Worm (Caenorhabditis elegans) whole organism, L4 larva: ENCODE measurements around the gene F29B9.7.
A peak's percentile ranks its signal among the peaks of the same experiment; 100 is the strongest.

ENCODE experiments used
- D1046.2 ChIP-seq: fragments of 200-800 bp; sonication (Bioruptor generic); IDR thresholded peaks from 2 replicates; pipeline ENCODE4 v1.3.6; 2022; ENCODE audit warnings: missing genetic modification characterization, missing compliant biosample characterization
- F37D6.2 ChIP-seq: sonication (generic microtip); optimal IDR thresholded peaks from 2 replicates; lab custom pipeline; 2016; ENCODE audit warnings: mild to moderate bottlenecking, missing genetic modification characterization, missing compliant biosample characterization
- F44E2.7 ChIP-seq: fragments of 200-800 bp; sonication (Bioruptor generic); IDR thresholded peaks from 2 replicates; pipeline ENCODE4 v2.1.2; 2022; ENCODE audit warnings: missing genetic modification characterization, missing compliant biosample characterization
- F49E8.2 ChIP-seq: sonication (generic microtip); optimal IDR thresholded peaks from 2 replicates; lab custom pipeline; 2016; ENCODE audit warnings: missing compliant biosample characterization, mild to moderate bottlenecking, missing genetic modification characterization, borderline replicate concordance
- R02D3.7 ChIP-seq: fragments of 150-350 bp; sonication (generic microtip); optimal IDR thresholded peaks from 3 replicates; lab custom pipeline; 2014; ENCODE audit warnings: missing biosample characterization, missing genetic modification characterization
- T20F7.1 ChIP-seq: fragments of 200-800 bp; sonication (Bioruptor generic); optimal IDR thresholded peaks from 2 replicates; lab custom pipeline; 2018; ENCODE audit warnings: mild to moderate bottlenecking, missing genetic modification characterization, missing compliant biosample characterization
- T26A8.4 ChIP-seq: fragments of 200-800 bp; sonication (Bioruptor generic); IDR thresholded peaks from 2 replicates; pipeline ENCODE4 v1.3.6; 2022; ENCODE audit warnings: missing genetic modification characterization, missing compliant biosample characterization
- Y105C5A.15 ChIP-seq: fragments of 200-800 bp; sonication (Bioruptor generic); IDR thresholded peaks from 2 replicates; pipeline ENCODE4 v1.3.6; 2022; ENCODE audit warnings: missing genetic modification characterization, missing compliant biosample characterization
- Y48G9A.11 ChIP-seq: fragments of 200-800 bp; sonication (Bioruptor generic); IDR thresholded peaks from 2 replicates; pipeline ENCODE4 v1.3.6; 2022; ENCODE audit warnings: missing genetic modification reagents, missing genetic modification characterization, missing compliant biosample characterization
- Y5F2A.4 ChIP-seq: fragments of 200-800 bp; sonication (Bioruptor generic); optimal IDR thresholded peaks from 2 replicates; lab custom pipeline; 2018; ENCODE audit warnings: mild to moderate bottlenecking, missing genetic modification characterization, missing compliant biosample characterization
- Y75B8A.6 ChIP-seq: fragments of 200-800 bp; sonication (Bioruptor generic); IDR thresholded peaks from 2 replicates; pipeline ENCODE4 v1.3.6; 2022; ENCODE audit warnings: missing genetic modification reagents, missing genetic modification characterization, missing compliant biosample characterization
- ZK546.5 ChIP-seq, 2 experiments: sonication (generic microtip); optimal IDR thresholded peaks; 2 replicates each; lab custom pipeline; 2017; ENCODE audit warnings: missing biosample characterization in 2 of 2, missing genetic modification characterization in 2 of 2
- aha-1 ChIP-seq: fragments of 150-350 bp; peaks from one replicate; lab custom pipeline; 2014; ENCODE audit warnings: missing biosample characterization, missing genetic modification characterization
- ama-1 ChIP-seq: fragments of 150-350 bp; optimal IDR thresholded peaks from 2 replicates; lab custom pipeline; 2014; ENCODE audit warnings: inconsistent platforms, mixed read lengths
- arid-1 ChIP-seq: fragments of 200-800 bp; sonication (Bioruptor generic); conservative IDR thresholded peaks from 2 replicates; pipeline ENCODE4 v1.3.6; 2022; ENCODE audit warnings: missing genetic modification reagents, missing genetic modification characterization, missing compliant biosample characterization
- attf-4 ChIP-seq: sonication (generic microtip); optimal IDR thresholded peaks from 3 replicates; lab custom pipeline; 2017; ENCODE audit warnings: missing biosample characterization, missing genetic modification characterization
- daf-16 ChIP-seq, 3 experiments: sonication (generic microtip); optimal IDR thresholded peaks; 2 replicates each; lab custom pipeline; 2016 to 2017; ENCODE audit warnings: missing genetic modification characterization in 3 of 3, missing genetic modification reagents in 3 of 3, mild to moderate bottlenecking in 2 of 3, missing compliant biosample characterization in 2 of 3, missing biosample characterization in 1 of 3, moderate library complexity in 1 of 3
- dmd-8 ChIP-seq: fragments of 200-800 bp; sonication (Bioruptor generic); IDR thresholded peaks from 2 replicates; pipeline ENCODE4 v1.3.6; 2022; ENCODE audit warnings: missing genetic modification characterization, missing compliant biosample characterization
- dmd-9 ChIP-seq: fragments of 200-800 bp; sonication (Bioruptor generic); IDR thresholded peaks from 2 replicates; pipeline ENCODE4 v1.3.6; 2022; ENCODE audit warnings: missing genetic modification reagents, missing genetic modification characterization, missing compliant biosample characterization
- duxl-1 ChIP-seq: sonication (generic microtip); optimal IDR thresholded peaks from 2 replicates; lab custom pipeline; 2016; ENCODE audit warnings: mild to moderate bottlenecking, missing genetic modification characterization, moderate library complexity, missing compliant biosample characterization; ENCODE audit not compliant: poor library complexity
- egl-27 ChIP-seq: sonication (generic microtip); optimal IDR thresholded peaks from 3 replicates; lab custom pipeline; 2017; ENCODE audit warnings: missing biosample characterization, missing genetic modification reagents, missing genetic modification characterization
- egl-43 ChIP-seq: fragments of 200-800 bp; sonication (Bioruptor generic); IDR thresholded peaks from 2 replicates; pipeline ENCODE4 v1.3.6; 2022; ENCODE audit warnings: missing genetic modification reagents, missing genetic modification characterization, missing compliant biosample characterization
- fos-1 ChIP-seq: fragments of 150-350 bp; optimal IDR thresholded peaks from 2 replicates; lab custom pipeline; 2014; ENCODE audit warnings: missing biosample characterization, missing genetic modification characterization
- gei-8 ChIP-seq: fragments of 200-800 bp; sonication (Bioruptor generic); optimal IDR thresholded peaks from 2 replicates; lab custom pipeline; 2018; ENCODE audit warnings: mild to moderate bottlenecking, missing genetic modification characterization, missing compliant biosample characterization
- hif-1 ChIP-seq, 2 experiments: sonication (generic microtip); optimal IDR thresholded peaks; 2 replicates each; lab custom pipeline; 2016 to 2017; ENCODE audit warnings: missing compliant biosample characterization in 2 of 2, missing genetic modification characterization in 2 of 2, missing genetic modification reagents in 2 of 2, missing genotype in 2 of 2, mild to moderate bottlenecking in 1 of 2
- hmg-1.1 ChIP-seq: fragments of 200-800 bp; sonication (Bioruptor generic); IDR thresholded peaks from 2 replicates; pipeline ENCODE4 v1.3.6; 2022; ENCODE audit warnings: missing genetic modification reagents, missing genetic modification characterization, missing compliant biosample characterization
- jun-1 ChIP-seq: fragments of 150-350 bp; optimal IDR thresholded peaks from 2 replicates; lab custom pipeline; 2014; ENCODE audit warnings: missing biosample characterization, missing genetic modification reagents, missing genetic modification characterization
- lim-7 ChIP-seq: fragments of 200-800 bp; sonication (Bioruptor generic); IDR thresholded peaks from 2 replicates; pipeline ENCODE4 v1.3.6; 2022; ENCODE audit warnings: missing genetic modification characterization, missing compliant biosample characterization
- lin-13 ChIP-seq: fragments of 150-350 bp; optimal IDR thresholded peaks from 2 replicates; lab custom pipeline; 2014; ENCODE audit warnings: missing biosample characterization, missing genetic modification reagents, missing genetic modification characterization
- lin-38 ChIP-seq: fragments of 200-800 bp; sonication (Bioruptor generic); IDR thresholded peaks from 2 replicates; pipeline ENCODE4 v1.3.6; 2022; ENCODE audit warnings: missing genetic modification reagents, missing genetic modification characterization, missing compliant biosample characterization
- lir-3 ChIP-seq: sonication (generic microtip); optimal IDR thresholded peaks from 2 replicates; lab custom pipeline; 2016; ENCODE audit warnings: mild to moderate bottlenecking, missing genetic modification characterization, missing compliant biosample characterization
- lsy-2 ChIP-seq, 2 experiments: fragments of 150-350 bp in 1 of 2; sonication (generic microtip) in 1 of 2; optimal IDR thresholded peaks; 2 replicates each; lab custom pipeline; 2014 to 2017; ENCODE audit warnings: missing biosample characterization in 2 of 2, missing genetic modification characterization in 2 of 2
- madf-9 ChIP-seq: fragments of 200-800 bp; sonication (Bioruptor generic); conservative IDR thresholded peaks from 2 replicates; pipeline ENCODE4 v1.3.6; 2022; ENCODE audit warnings: missing genetic modification reagents, missing genetic modification characterization, missing compliant biosample characterization
- mes-2 ChIP-seq: sonication (generic microtip); optimal IDR thresholded peaks from 2 replicates; lab custom pipeline; 2016; ENCODE audit warnings: missing genotype, mild to moderate bottlenecking, missing genetic modification characterization, missing compliant biosample characterization; ENCODE audit not compliant: poor library complexity, severe bottlenecking
- mxl-3 ChIP-seq: fragments of 200-800 bp; sonication (Bioruptor generic); optimal IDR thresholded peaks from 2 replicates; lab custom pipeline; 2018; ENCODE audit warnings: mild to moderate bottlenecking, missing genetic modification characterization, missing compliant biosample characterization
- nhr-102 ChIP-seq: sonication (generic microtip); optimal IDR thresholded peaks from 2 replicates; lab custom pipeline; 2016; ENCODE audit warnings: mild to moderate bottlenecking, missing genetic modification characterization, moderate library complexity, missing compliant biosample characterization
- nhr-11 ChIP-seq: fragments of 150-350 bp; optimal IDR thresholded peaks from 2 replicates; lab custom pipeline; 2014; ENCODE audit warnings: missing biosample characterization, missing genetic modification characterization
- nhr-111 ChIP-seq: fragments of 200-800 bp; sonication (Bioruptor generic); optimal IDR thresholded peaks from 2 replicates; lab custom pipeline; 2018; ENCODE audit warnings: mild to moderate bottlenecking, missing genetic modification characterization, missing compliant biosample characterization
- nhr-28 ChIP-seq: fragments of 150-350 bp; optimal IDR thresholded peaks from 2 replicates; lab custom pipeline; 2014; ENCODE audit warnings: missing biosample characterization, missing genetic modification characterization
- nhr-42 ChIP-seq: fragments of 200-800 bp; sonication (Bioruptor generic); IDR thresholded peaks from 2 replicates; pipeline ENCODE4 v1.3.6; 2022; ENCODE audit warnings: missing genetic modification characterization, missing compliant biosample characterization
- nhr-77 ChIP-seq: fragments of 150-350 bp; optimal IDR thresholded peaks from 2 replicates; lab custom pipeline; 2014; ENCODE audit warnings: missing biosample characterization, missing genetic modification characterization
- pha-4 ChIP-seq, 2 experiments: fragments of 150-350 bp in 1 of 2; fragments of 200-800 bp in 1 of 2; sonication (Bioruptor generic) in 1 of 2; IDR thresholded peaks in 1 of 2; optimal IDR thresholded peaks in 1 of 2; 2 replicates each; pipeline versions ENCODE4 v1.3.6 to Lab custom; 2014 to 2022; ENCODE audit warnings: missing genetic modification characterization in 2 of 2, missing genetic modification reagents in 2 of 2, missing biosample characterization in 1 of 2, missing compliant biosample characterization in 1 of 2
- saeg-2 ChIP-seq: fragments of 200-800 bp; sonication (Bioruptor generic); IDR thresholded peaks from 2 replicates; pipeline ENCODE4 v1.3.6; 2022; ENCODE audit warnings: missing genetic modification reagents, missing genetic modification characterization, missing compliant biosample characterization
- snpc-1.2 ChIP-seq: fragments of 200-800 bp; sonication (Bioruptor generic); IDR thresholded peaks from 2 replicates; pipeline ENCODE4 v1.3.6; 2022; ENCODE audit warnings: missing genetic modification reagents, missing genetic modification characterization, missing compliant biosample characterization
- tag-97 ChIP-seq: fragments of 200-800 bp; sonication (Bioruptor generic); IDR thresholded peaks from 2 replicates; pipeline ENCODE4 v1.3.6; 2022; ENCODE audit warnings: missing genetic modification characterization, missing compliant biosample characterization
- tra-1 ChIP-seq: fragments of 200-800 bp; sonication (Bioruptor generic); IDR thresholded peaks from 2 replicates; pipeline ENCODE4 v1.3.6; 2022; ENCODE audit warnings: missing genetic modification reagents, missing genetic modification characterization, missing compliant biosample characterization
- unc-39 ChIP-seq: sonication (generic microtip); optimal IDR thresholded peaks from 2 replicates; lab custom pipeline; 2017; ENCODE audit warnings: missing biosample characterization, missing genetic modification characterization

F29B9.7 gene

ce11 chrIV:4650624-4651094, 1.1 kb downstream of the F29B9.7 start, which contains the start of gene ubc-9 (continued):
- TF ChIP-seq gei-8 (GFP tag; lab: Kevin White, UChicago) (no peak), F44E2.7 (GFP tag; lab: Robert Waterston, UW) (no peak), nhr-42 (no peak)

ce11 chrIV:4652365-4652844, 2.8 kb downstream of the F29B9.7 start, which contains the start of gene F29B9.5:
TSS of gene F29B9.5 (plus strand) at chrIV:4652415.
- no peak for TF ChIP-seq hif-1 (tag; optimal IDR thresholded peaks at IDR 0.05; lab: Kevin White, UChicago)
- TF ChIP-seq ama-1 (lab: Kevin White, UChicago), result peak; percentile 60
- no peak for TF ChIP-seq mxl-3 (GFP tag; lab: Kevin White, UChicago)
- no peak for TF ChIP-seq ZK546.5 (tag; optimal IDR thresholded peaks at IDR 0.05; lab: Kevin White, UChicago)
- peak; percentile 36; the same call in 1 of the 2 replicates for TF ChIP-seq saeg-2 (GFP tag; lab: Robert Waterston, UW)
- no peak for TF ChIP-seq nhr-102 (tag; lab: Kevin White, UChicago)
- TF ChIP-seq F49E8.2 (tag; lab: Kevin White, UChicago), result peak; percentile 80
- no peak for TF ChIP-seq madf-9 (GFP tag; lab: Robert Waterston, UW)
- no peak for TF ChIP-seq lir-3
- TF ChIP-seq T26A8.4 (GFP tag; lab: Robert Waterston, UW), result 0 out of 2 replicates have a peak, but pooled peaks have one; percentile 54
- TF ChIP-seq hmg-1.1, result no peak
- TF ChIP-seq nhr-11 (tag; lab: Kevin White, UChicago), result no peak
- no peak for TF ChIP-seq unc-39 (tag; lab: Kevin White, UChicago)
- no peak for TF ChIP-seq nhr-28 (tag; lab: Kevin White, UChicago)
- TF ChIP-seq lin-38 (GFP tag; lab: Robert Waterston, UW), result peak; percentile 54
- no peak for TF ChIP-seq jun-1 (tag; lab: Kevin White, UChicago)
- no peak for TF ChIP-seq Y105C5A.15 (GFP tag; lab: Robert Waterston, UW)
- TF ChIP-seq D1046.2 (GFP tag; lab: Robert Waterston, UW), result no peak
- no peak for TF ChIP-seq lsy-2 (tag; optimal IDR thresholded peaks at IDR 0.05; lab: Kevin White, UChicago)
- TF ChIP-seq nhr-77 (tag; lab: Kevin White, UChicago), result no peak
- peak; percentile 9 for TF ChIP-seq nhr-111 (GFP tag; lab: Kevin White, UChicago)
- TF ChIP-seq pha-4 (GFP tag; IDR thresholded peaks at IDR 0.05; lab: Robert Waterston, UW), result 0 out of 2 replicates have a peak, but pooled peaks have one; percentile 35
- no peak for TF ChIP-seq pha-4 (tag; optimal IDR thresholded peaks at IDR 0.05; lab: Kevin White, UChicago)
- no peak for TF ChIP-seq egl-43 (GFP tag; lab: Robert Waterston, UW)
- no peak for TF ChIP-seq mes-2 (tag; lab: Kevin White, UChicago)
- no peak for TF ChIP-seq tra-1
- no peak for TF ChIP-seq duxl-1 (tag; lab: Kevin White, UChicago)
- TF ChIP-seq snpc-1.2 (GFP tag; lab: Robert Waterston, UW), result peak; percentile 55; the same call in 1 of the 2 replicates
- TF ChIP-seq Y48G9A.11 (GFP tag; lab: Robert Waterston, UW), result no peak
- TF ChIP-seq R02D3.7 (tag; lab: Kevin White, UChicago), result no peak
- TF ChIP-seq gei-8 (GFP tag; lab: Kevin White, UChicago), result no peak
- no peak for TF ChIP-seq tag-97
- 0 out of 2 replicates have a peak, but pooled peaks have one; percentile 50 for TF ChIP-seq Y75B8A.6 (GFP tag; lab: Robert Waterston, UW)
- no peak for TF ChIP-seq lim-7 (GFP tag; lab: Robert Waterston, UW)
- TF ChIP-seq daf-16 (GFP tag; optimal IDR thresholded peaks at IDR 0.05; lab: Kevin White, UChicago), result no peak
- TF ChIP-seq daf-16 (tag; optimal IDR thresholded peaks at IDR 0.05; lab: Kevin White, UChicago), result peak; percentile 2
- TF ChIP-seq Y5F2A.4 (GFP tag; lab: Kevin White, UChicago), result no peak
- 0 out of 2 replicates have a peak, but pooled peaks have one; percentile 29 for TF ChIP-seq arid-1 (GFP tag; lab: Robert Waterston, UW)
- no peak for TF ChIP-seq dmd-9 (GFP tag; lab: Robert Waterston, UW)
- no peak for TF ChIP-seq egl-27
- peak; percentile 19 for TF ChIP-seq aha-1
- no peak for TF ChIP-seq lin-13 (GFP tag; lab: Kevin White, UChicago)
- no peak for TF ChIP-seq T20F7.1 (GFP tag; lab: Kevin White, UChicago)
- 0 out of 2 replicates have a peak, but pooled peaks have one; percentile 49 for TF ChIP-seq nhr-42
- TF ChIP-seq dmd-8 (GFP tag; lab: Robert Waterston, UW), result 0 out of 2 replicates have a peak, but pooled peaks have one; percentile 39
- no peak for TF ChIP-seq F37D6.2
- TF ChIP-seq fos-1 (tag; lab: Kevin White, UChicago), result no peak
- no peak for TF ChIP-seq attf-4 (tag; lab: Kevin White, UChicago)
